Worm (Caenorhabditis elegans): Measurements from ENCODE around the gene srw-40.

DNA sequence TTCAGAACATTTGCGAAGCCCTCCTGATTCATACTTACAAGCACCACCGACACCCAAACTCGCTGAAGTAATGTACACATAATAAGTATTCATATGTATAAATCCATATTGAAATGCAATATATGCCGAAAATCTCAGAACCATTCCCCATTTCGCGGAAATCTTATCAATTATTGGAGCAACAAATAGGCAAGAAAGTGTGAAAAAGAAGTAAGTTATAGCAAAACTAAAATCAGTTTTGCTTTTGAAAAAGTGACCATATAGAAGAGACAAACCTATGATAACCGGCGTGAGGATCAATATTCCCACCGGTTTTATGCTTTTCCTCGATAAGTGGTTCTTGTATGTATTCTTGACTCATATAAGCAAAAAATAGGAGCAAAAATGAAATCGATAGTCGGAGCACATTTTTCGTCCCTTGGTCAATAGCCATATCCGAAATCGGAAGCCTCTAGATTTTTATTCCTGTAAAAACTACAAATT, 3.7 kb upstream of the srw-40 start, which contains the start of gene Y52E8A.6:
- no peak for TF ChIP-seq nhr-12 (tag; optimal IDR thresholded peaks at IDR 0.05)
- no peak for TF ChIP-seq ceh-82 (tag; optimal IDR thresholded peaks at IDR 0.05)

All from whole organism, L1 larva.